Fruit fly (Drosophila melanogaster): ENCODE measurements around the gene CG45690.
A peak's percentile ranks its signal among the peaks of the same experiment; 100 is the strongest.

Gene CG45690

DNA sequence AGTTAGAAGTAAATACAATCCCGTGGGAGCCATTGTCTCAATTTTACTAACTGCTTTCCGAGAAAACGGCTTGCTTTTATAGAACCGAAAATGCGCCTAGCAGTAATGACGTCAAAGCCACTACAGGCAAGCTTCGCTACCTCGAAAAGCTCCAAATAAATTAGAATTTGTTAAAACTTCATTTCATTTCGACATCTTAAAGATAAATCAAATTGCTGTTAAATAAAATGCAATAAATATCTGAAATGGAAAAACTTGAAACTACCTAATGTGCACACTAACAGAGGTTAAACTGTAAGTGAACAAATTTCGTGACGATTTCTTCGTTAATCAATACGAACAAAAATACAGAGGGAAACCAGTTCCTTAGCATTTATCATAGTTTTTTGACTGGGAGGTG lies 39.9 kb downstream of the CG45690 start, which contains the start of gene CG7300 (continued):
- no peak for TF ChIP-seq Neu2 (GFP tag; optimal IDR thresholded peaks at IDR 0.05; ENCODE audit: borderline replicate concordance)
- TF ChIP-seq ab (GFP tag; optimal IDR thresholded peaks at IDR 0.05), result no peak
- no peak for TF ChIP-seq CG5953 (GFP tag; IDR thresholded peaks at IDR 0.05)
- TF ChIP-seq hb (GFP tag; IDR thresholded peaks at IDR 0.05; ENCODE audit: partially characterized antibody), result no peak
- peak; percentile 74 for TF ChIP-seq CG7839 (tag; optimal IDR thresholded peaks at IDR 0.05)
- peak; percentile 24 for TF ChIP-seq bab2 (GFP tag; optimal IDR thresholded peaks at IDR 0.05)
- peak; percentile 64 for TF ChIP-seq CG3281 (GFP tag; optimal IDR thresholded peaks at IDR 0.05)
- TF ChIP-seq eve (GFP tag; optimal IDR thresholded peaks at IDR 0.05), result no peak
- TF ChIP-seq ara (GFP tag; IDR thresholded peaks at IDR 0.05), result peak; percentile 70; the same call in 1 of the 2 replicates
- TF ChIP-seq dimm (GFP tag; IDR thresholded peaks at IDR 0.05), result no peak
- no peak for TF ChIP-seq dm (GFP tag; optimal IDR thresholded peaks at IDR 0.05)
- no peak for TF ChIP-seq ken (GFP tag; IDR thresholded peaks at IDR 0.05)
- peak; percentile 63 for TF ChIP-seq CG2712 (tag; optimal IDR thresholded peaks at IDR 0.05)
- TF ChIP-seq CG6813 (GFP tag; optimal IDR thresholded peaks at IDR 0.05), result peak; percentile 8
- TF ChIP-seq CG12299 (tag; optimal IDR thresholded peaks at IDR 0.05), result no peak
- TF ChIP-seq CG2116 (GFP tag; optimal IDR thresholded peaks at IDR 0.05), result no peak
- TF ChIP-seq CG3847 (GFP tag; IDR thresholded peaks at IDR 0.05), result peak; percentile 63
- no peak for TF ChIP-seq hbn (GFP tag; IDR thresholded peaks at IDR 0.05; ENCODE audit: partially characterized antibody)
- no peak for TF ChIP-seq sug (tag; optimal IDR thresholded peaks at IDR 0.05)
- peak; percentile 40 for TF ChIP-seq CG13424 (tag; optimal IDR thresholded peaks at IDR 0.05)
- peak; percentile 26 for TF ChIP-seq scrt (GFP tag; optimal IDR thresholded peaks at IDR 0.05)
- TF ChIP-seq bowl (GFP tag; IDR thresholded peaks at IDR 0.05), result no peak
- peak; percentile 17 for TF ChIP-seq jing (GFP tag; optimal IDR thresholded peaks at IDR 0.05)
- TF ChIP-seq fru (optimal IDR thresholded peaks at IDR 0.05), result no peak
- TF ChIP-seq usp (GFP tag; optimal IDR thresholded peaks at IDR 0.05), result no peak
- TF ChIP-seq hth (optimal IDR thresholded peaks at IDR 0.05), result no peak
- no peak for TF ChIP-seq HLH3B (GFP tag; IDR thresholded peaks at IDR 0.05)
- TF ChIP-seq az2 (GFP tag; optimal IDR thresholded peaks at IDR 0.05), result peak; percentile 31
- TF ChIP-seq CG7556 (GFP tag; optimal IDR thresholded peaks at IDR 0.05), result peak; percentile 36
- peak; percentile 51 for TF ChIP-seq CG31441 (GFP tag; IDR thresholded peaks at IDR 0.05)
- no peak for TF ChIP-seq CG4360 (GFP tag; IDR thresholded peaks at IDR 0.05)
- TF ChIP-seq CG4617 (GFP tag; optimal IDR thresholded peaks at IDR 0.05; ENCODE audit: borderline replicate concordance), result no peak
- peak; percentile 27 for TF ChIP-seq CG10267 (tag; optimal IDR thresholded peaks at IDR 0.05)
- peak; percentile 49 for TF ChIP-seq Hmr (GFP tag; optimal IDR thresholded peaks at IDR 0.05)
- no peak for TF ChIP-seq CG10654 (GFP tag; optimal IDR thresholded peaks at IDR 0.05)
- no peak for TF ChIP-seq CG14965 (GFP tag; optimal IDR thresholded peaks at IDR 0.05; ENCODE audit: borderline replicate concordance)
- TF ChIP-seq CG1647 (GFP tag; optimal IDR thresholded peaks at IDR 0.05), result peak; percentile 38
- TF ChIP-seq da (GFP tag; optimal IDR thresholded peaks at IDR 0.05), result no peak
- TF ChIP-seq Vsx1 (GFP tag; optimal IDR thresholded peaks at IDR 0.05), result no peak
- TF ChIP-seq CG8924 (tag; optimal IDR thresholded peaks at IDR 0.05), result peak; percentile 36
- no peak for TF ChIP-seq CG18476 (GFP tag; optimal IDR thresholded peaks at IDR 0.05)
- no peak for TF ChIP-seq corto (GFP tag; optimal IDR thresholded peaks at IDR 0.05)
- TF ChIP-seq sob (GFP tag; IDR thresholded peaks at IDR 0.05), result peak; percentile 56
- no peak for TF ChIP-seq sc (optimal IDR thresholded peaks at IDR 0.05)
- no peak for TF ChIP-seq sc (GFP tag; optimal IDR thresholded peaks at IDR 0.05)
- TF ChIP-seq ftz-f1 (GFP tag; optimal IDR thresholded peaks at IDR 0.05), result no peak
- peak; percentile 73 for TF ChIP-seq al (GFP tag; IDR thresholded peaks at IDR 0.05)
- TF ChIP-seq MBD-R2 (GFP tag; IDR thresholded peaks at IDR 0.05), result no peak
- peak; percentile 1 for TF ChIP-seq Atf3 (GFP tag; optimal IDR thresholded peaks at IDR 0.05)
- no peak for TF ChIP-seq Dll (GFP tag; IDR thresholded peaks at IDR 0.05; ENCODE audit: partially characterized antibody)
- peak; percentile 45 for TF ChIP-seq Hsf (GFP tag; optimal IDR thresholded peaks at IDR 0.05)
- TF ChIP-seq CG14014 (GFP tag; IDR thresholded peaks at IDR 0.05), result no peak
- TF ChIP-seq bigmax (GFP tag; optimal IDR thresholded peaks at IDR 0.05), result no peak

Measured in whole organism, embryonic.